Worm (Caenorhabditis elegans): ENCODE results near the gene twk-42.

Gene twk-42

DNA sequence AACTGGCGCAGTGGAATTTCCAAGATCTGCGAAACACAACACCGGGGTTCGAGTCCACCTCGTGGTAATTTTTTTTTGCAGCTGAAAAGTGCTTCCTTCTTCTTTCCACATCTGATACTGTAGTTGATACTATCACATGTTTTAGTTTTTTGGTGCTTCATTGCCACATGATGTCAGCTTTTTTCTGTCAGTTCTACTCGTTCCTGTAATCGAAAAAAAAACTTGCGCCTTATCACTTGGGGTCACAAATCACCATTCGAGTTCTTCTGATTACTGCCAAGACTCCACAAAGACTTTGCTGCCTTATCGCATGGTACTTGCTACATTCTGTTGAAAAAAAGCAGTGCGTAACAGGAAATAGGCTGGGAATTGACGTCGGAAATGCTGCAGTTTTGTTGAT, 10.7 kb downstream of the twk-42 start:
- peak; percentile 99 for TF ChIP-seq elt-2 (tag; optimal IDR thresholded peaks at IDR 0.05)
- TF ChIP-seq fos-1 (tag; optimal IDR thresholded peaks at IDR 0.05): no peak
- TF ChIP-seq pha-4 (tag; optimal IDR thresholded peaks at IDR 0.05): peak; percentile 47
- no peak for TF ChIP-seq lsy-12 (tag; optimal IDR thresholded peaks at IDR 0.05)
- peak; percentile 19 for TF ChIP-seq ceh-28 (tag; optimal IDR thresholded peaks at IDR 0.05)
- no peak for TF ChIP-seq ceh-16 (tag; optimal IDR thresholded peaks at IDR 0.05)
- no peak for TF ChIP-seq unc-39 (tag; optimal IDR thresholded peaks at IDR 0.05)
- TF ChIP-seq nfya-1 (tag; optimal IDR thresholded peaks at IDR 0.05; ENCODE audit: insufficient read depth): no peak
- no peak for TF ChIP-seq egl-5 (tag; optimal IDR thresholded peaks at IDR 0.05)
- no peak for TF ChIP-seq ceh-82 (tag; optimal IDR thresholded peaks at IDR 0.05)
- no peak for TF ChIP-seq daf-12 (tag; optimal IDR thresholded peaks at IDR 0.05)
- TF ChIP-seq nhr-23 (tag; optimal IDR thresholded peaks at IDR 0.05): no peak
- peak; percentile 35 for TF ChIP-seq egl-27 (tag; optimal IDR thresholded peaks at IDR 0.05)
- no peak for TF ChIP-seq sea-2 (GFP tag; optimal IDR thresholded peaks at IDR 0.05)
- TF ChIP-seq ama-1 (optimal IDR thresholded peaks at IDR 0.05): no peak
- TF ChIP-seq nhr-77 (tag; optimal IDR thresholded peaks at IDR 0.05): no peak
- no peak for TF ChIP-seq nhr-25 (tag; optimal IDR thresholded peaks at IDR 0.05)
- TF ChIP-seq R02D3.7 (tag; optimal IDR thresholded peaks at IDR 0.05): no peak
- TF ChIP-seq nhr-28 (tag; optimal IDR thresholded peaks at IDR 0.05): no peak
- peak; percentile 84 for TF ChIP-seq jun-1 (tag; optimal IDR thresholded peaks at IDR 0.05)
- TF ChIP-seq lin-15B (tag; optimal IDR thresholded peaks at IDR 0.05): no peak
- TF ChIP-seq nhr-43 (tag; optimal IDR thresholded peaks at IDR 0.05; ENCODE audit: poor library complexity, severe bottlenecking): no peak
- peak; percentile 98 for TF ChIP-seq pqm-1 (tag; optimal IDR thresholded peaks at IDR 0.05)
- TF ChIP-seq ztf-4 (tag; optimal IDR thresholded peaks at IDR 0.05): no peak
- no peak for TF ChIP-seq unc-62 (GFP tag; optimal IDR thresholded peaks at IDR 0.05)
- no peak for TF ChIP-seq eor-1 (tag; optimal IDR thresholded peaks at IDR 0.05)

DNA sequence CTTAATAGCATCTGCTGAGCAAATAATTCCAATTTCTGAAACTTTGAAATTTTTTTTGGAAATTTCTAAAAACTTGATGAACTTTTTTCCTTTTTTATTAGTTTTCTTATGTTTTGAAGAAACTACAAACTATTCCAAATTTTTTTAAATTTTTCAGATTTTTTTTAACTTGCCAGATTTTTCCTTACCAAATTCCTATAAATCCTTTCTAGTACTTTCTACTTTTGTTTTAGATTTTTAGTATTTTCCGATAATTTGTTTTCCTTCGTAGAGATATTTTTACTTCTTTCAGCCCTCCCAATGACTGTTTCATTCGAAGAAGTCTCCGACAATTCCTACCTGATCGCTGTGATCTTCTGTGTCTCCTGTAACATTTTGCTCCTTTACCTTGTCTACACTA, 13.8 kb downstream of the twk-42 start, which contains the start of gene str-77:
Gene str-77 (plus strand): TSS at position 301 of the 400 bp plus-strand sequence.
- TF ChIP-seq tbx-2 (tag; optimal IDR thresholded peaks at IDR 0.05): no peak
- no peak for TF ChIP-seq egl-5 (tag; optimal IDR thresholded peaks at IDR 0.05)
- no peak for TF ChIP-seq nhr-43 (tag; optimal IDR thresholded peaks at IDR 0.05; ENCODE audit: poor library complexity, severe bottlenecking)
- TF ChIP-seq unc-39 (tag; optimal IDR thresholded peaks at IDR 0.05): no peak
- TF ChIP-seq egl-27 (tag; optimal IDR thresholded peaks at IDR 0.05): no peak
- no peak for TF ChIP-seq nfya-1 (tag; optimal IDR thresholded peaks at IDR 0.05; ENCODE audit: insufficient read depth)
- no peak for TF ChIP-seq mml-1 (tag; optimal IDR thresholded peaks at IDR 0.05)
- no peak for TF ChIP-seq elt-2 (tag; optimal IDR thresholded peaks at IDR 0.05)
- no peak for TF ChIP-seq ceh-28 (tag; optimal IDR thresholded peaks at IDR 0.05)
- TF ChIP-seq fkh-10 (GFP tag; optimal IDR thresholded peaks at IDR 0.05): no peak
- no peak for TF ChIP-seq nhr-28 (tag; optimal IDR thresholded peaks at IDR 0.05)
- no peak for TF ChIP-seq ztf-4 (tag; optimal IDR thresholded peaks at IDR 0.05)
- TF ChIP-seq ama-1 (optimal IDR thresholded peaks at IDR 0.05): no peak
- TF ChIP-seq snpc-4 (tag; optimal IDR thresholded peaks at IDR 0.05): no peak
- TF ChIP-seq lin-39 (tag; optimal IDR thresholded peaks at IDR 0.05): no peak
- TF ChIP-seq mdl-1 (tag; optimal IDR thresholded peaks at IDR 0.05): no peak

- TF ChIP-seq ama-1 (optimal IDR thresholded peaks at IDR 0.05) (no peak), hmg-11 (tag; optimal IDR thresholded peaks at IDR 0.05) (no peak), zag-1 (tag; optimal IDR thresholded peaks at IDR 0.05) (no peak), nhr-28 (tag; optimal IDR thresholded peaks at IDR 0.05) (no peak), jun-1 (tag; optimal IDR thresholded peaks at IDR 0.05) (no peak), mml-1 (tag; optimal IDR thresholded peaks at IDR 0.05) (no peak), sea-2 (GFP tag; optimal IDR thresholded peaks at IDR 0.05) (no peak), nhr-11 (tag; optimal IDR thresholded peaks at IDR 0.05) (no peak), lin-15B (tag; optimal IDR thresholded peaks at IDR 0.05) (no peak), elt-2 (tag; optimal IDR thresholded peaks at IDR 0.05) (peak; percentile 97), lin-39 (tag; optimal IDR thresholded peaks at IDR 0.05) (no peak), egl-5 (tag; optimal IDR thresholded peaks at IDR 0.05) (no peak), lsy-12 (tag; optimal IDR thresholded peaks at IDR 0.05) (no peak), elt-3 (tag; optimal IDR thresholded peaks at IDR 0.05) (no peak), pqm-1 (tag; optimal IDR thresholded peaks at IDR 0.05) (peak; percentile 91), nhr-76 (tag; optimal IDR thresholded peaks at IDR 0.05) (no peak), fkh-10 (GFP tag; optimal IDR thresholded peaks at IDR 0.05) (no peak), snpc-4 (tag; optimal IDR thresholded peaks at IDR 0.05) (no peak)
Observed at ce11 chrV:17714330-17714729, 18.1 kb downstream of the twk-42 start, which contains the start of gene twk-33. TSS of gene twk-33 (minus strand) at chrV:17714377.
